Worm (Caenorhabditis elegans) whole organism, young adult: ENCODE measurements around the gene twk-31.

Source experiments
- B0336.3 ChIP-seq: fragments of 200-800 bp; sonication (Bioruptor generic); IDR thresholded peaks from 2 replicates; pipeline ENCODE4 v1.3.6; 2022; ENCODE audit warnings: missing genetic modification characterization, missing compliant biosample characterization
- D2030.7 ChIP-seq: fragments of 200-800 bp; sonication (Bioruptor generic); IDR thresholded peaks from 2 replicates; pipeline ENCODE4 v1.3.6; 2022; ENCODE audit warnings: missing genetic modification reagents, missing genetic modification characterization, missing compliant biosample characterization
- F22D6.2 ChIP-seq: sonication (generic microtip); optimal IDR thresholded peaks from 2 replicates; lab custom pipeline; 2016; ENCODE audit warnings: mild to moderate bottlenecking, missing genetic modification characterization, missing compliant biosample characterization
- F33H1.4 ChIP-seq: fragments of 200-800 bp; sonication (Bioruptor generic); IDR thresholded peaks from 2 replicates; pipeline ENCODE4 v1.3.6; 2022; ENCODE audit warnings: missing genetic modification reagents, missing genetic modification characterization, missing compliant biosample characterization
- F52B5.7 ChIP-seq: sonication (generic microtip); optimal IDR thresholded peaks from 2 replicates; lab custom pipeline; 2016; ENCODE audit warnings: mild to moderate bottlenecking, missing genetic modification characterization, missing compliant biosample characterization
- F55B11.4 ChIP-seq: sonication (generic microtip); optimal IDR thresholded peaks from 2 replicates; lab custom pipeline; 2016; ENCODE audit warnings: missing compliant biosample characterization, missing genetic modification characterization, borderline replicate concordance; ENCODE audit not compliant: insufficient read depth
- F57C9.4 ChIP-seq: sonication (generic microtip); optimal IDR thresholded peaks from 2 replicates; lab custom pipeline; 2017; ENCODE audit warnings: mild to moderate bottlenecking, missing genetic modification characterization, missing compliant biosample characterization
- T26A5.8 ChIP-seq: sonication (generic microtip); optimal IDR thresholded peaks from 2 replicates; lab custom pipeline; 2016; ENCODE audit warnings: missing genetic modification characterization, missing compliant biosample characterization
- Y53G8AR.9 ChIP-seq: fragments of 200-800 bp; sonication (Bioruptor generic); conservative IDR thresholded peaks from 2 replicates; pipeline ENCODE4 v1.3.6; 2022; ENCODE audit warnings: missing genetic modification reagents, missing genetic modification characterization, missing compliant biosample characterization
- Y67H2A.10 ChIP-seq: fragments of 200-800 bp; sonication (Bioruptor generic); conservative IDR thresholded peaks from 2 replicates; pipeline ENCODE4 v1.3.6; 2022; ENCODE audit warnings: missing genetic modification reagents, missing genetic modification characterization, missing compliant biosample characterization
- Y79H2A.3 ChIP-seq: fragments of 200-800 bp; sonication (Bioruptor generic); conservative IDR thresholded peaks from 2 replicates; pipeline ENCODE4 v1.3.6; 2022; ENCODE audit warnings: missing genetic modification reagents, missing genetic modification characterization, missing compliant biosample characterization
- Y95B8A.8 ChIP-seq: fragments of 200-800 bp; sonication (Bioruptor generic); IDR thresholded peaks from 2 replicates; pipeline ENCODE4 v1.3.6; 2022; ENCODE audit warnings: missing genetic modification reagents, missing genetic modification characterization, missing compliant biosample characterization
- akir-1 ChIP-seq: fragments of 200-800 bp; sonication (Bioruptor generic); optimal IDR thresholded peaks from 2 replicates; lab custom pipeline; 2018; ENCODE audit warnings: mild to moderate bottlenecking, missing genetic modification characterization, moderate library complexity, missing compliant biosample characterization
- atf-7 ChIP-seq: sonication (generic microtip); optimal IDR thresholded peaks from 2 replicates; lab custom pipeline; 2017; ENCODE audit warnings: mild to moderate bottlenecking, missing genetic modification characterization, missing compliant biosample characterization
- attf-5 ChIP-seq: fragments of 200-800 bp; sonication (Bioruptor generic); optimal IDR thresholded peaks from 2 replicates; lab custom pipeline; 2018; ENCODE audit warnings: mild to moderate bottlenecking, missing genetic modification characterization, missing compliant biosample characterization
- ceh-100 ChIP-seq: fragments of 200-800 bp; sonication (Bioruptor generic); IDR thresholded peaks from 2 replicates; pipeline ENCODE4 v1.3.6; 2022; ENCODE audit warnings: missing genetic modification reagents, missing genetic modification characterization, missing compliant biosample characterization
- ceh-40 ChIP-seq: fragments of 200-800 bp; sonication (Bioruptor generic); IDR thresholded peaks from 2 replicates; pipeline ENCODE4 v1.3.6; 2022; ENCODE audit warnings: missing genetic modification characterization, missing compliant biosample characterization
- dox-1 ChIP-seq: fragments of 200-800 bp; sonication (Bioruptor generic); IDR thresholded peaks from 2 replicates; pipeline ENCODE4 v1.3.6; 2022; ENCODE audit warnings: missing genetic modification reagents, missing genetic modification characterization, missing compliant biosample characterization
- dpl-1 ChIP-seq: fragments of 150-350 bp; optimal IDR thresholded peaks from 2 replicates; lab custom pipeline; 2014; ENCODE audit warnings: missing biosample characterization, missing genetic modification reagents, missing genetic modification characterization
- egl-44 ChIP-seq: fragments of 200-800 bp; sonication (Bioruptor generic); IDR thresholded peaks from 2 replicates; pipeline ENCODE4 v1.3.6; 2022; ENCODE audit warnings: missing genetic modification reagents, missing genetic modification characterization, missing compliant biosample characterization
- egrh-3 ChIP-seq: fragments of 200-800 bp; sonication (Bioruptor generic); IDR thresholded peaks from 2 replicates; pipeline ENCODE4 v1.3.6; 2022; ENCODE audit warnings: missing genetic modification reagents, missing genetic modification characterization, missing compliant biosample characterization
- ekl-4 ChIP-seq: fragments of 200-800 bp; sonication (Bioruptor generic); IDR thresholded peaks from 2 replicates; pipeline ENCODE4 v1.3.6; 2022; ENCODE audit warnings: missing genetic modification reagents, missing genetic modification characterization, missing compliant biosample characterization
- ets-4 ChIP-seq: fragments of 200-800 bp; sonication (Bioruptor generic); optimal IDR thresholded peaks from 2 replicates; lab custom pipeline; 2018; ENCODE audit warnings: mild to moderate bottlenecking, missing genetic modification characterization, missing compliant biosample characterization
- gei-17 ChIP-seq: fragments of 200-800 bp; sonication (Bioruptor generic); optimal IDR thresholded peaks from 2 replicates; lab custom pipeline; 2018; ENCODE audit warnings: mild to moderate bottlenecking, missing genetic modification characterization, missing compliant biosample characterization
- hlh-12 ChIP-seq: sonication (generic microtip); optimal IDR thresholded peaks from 2 replicates; lab custom pipeline; 2016; ENCODE audit warnings: missing genetic modification characterization, missing compliant biosample characterization
- hmg-1.2 ChIP-seq: fragments of 200-800 bp; sonication (Bioruptor generic); IDR thresholded peaks from 2 replicates; pipeline ENCODE4 v1.3.6; 2022; ENCODE audit warnings: missing genetic modification reagents, missing genetic modification characterization, missing compliant biosample characterization
- hmg-20 ChIP-seq: fragments of 200-800 bp; sonication (Bioruptor generic); IDR thresholded peaks from 2 replicates; pipeline ENCODE4 v1.3.6; 2022; ENCODE audit warnings: missing genetic modification reagents, missing genetic modification characterization, missing compliant biosample characterization
- hsf-1 ChIP-seq: fragments of 200-800 bp; sonication (Bioruptor generic); IDR thresholded peaks from 2 replicates; pipeline ENCODE4 v1.3.6; 2022; ENCODE audit warnings: missing genetic modification reagents, missing genetic modification characterization, missing compliant biosample characterization
- let-526 ChIP-seq: fragments of 200-800 bp; sonication (Bioruptor generic); IDR thresholded peaks from 2 replicates; pipeline ENCODE4 v1.3.6; 2022; ENCODE audit warnings: missing genetic modification reagents, missing genetic modification characterization, missing compliant biosample characterization
- let-607 ChIP-seq, 2 experiments: fragments of 200-800 bp in 1 of 2; sonication (Bioruptor generic) in 1 of 2; sonication (generic microtip) in 1 of 2; optimal IDR thresholded peaks; 2 replicates each; lab custom pipeline; 2016 to 2018; ENCODE audit warnings: mild to moderate bottlenecking in 2 of 2, missing compliant biosample characterization in 2 of 2, missing genetic modification characterization in 2 of 2, moderate library complexity in 2 of 2, missing genotype in 1 of 2
- lir-1 ChIP-seq: fragments of 200-800 bp; sonication (Bioruptor generic); conservative IDR thresholded peaks from 2 replicates; pipeline ENCODE4 v1.3.6; 2022; ENCODE audit warnings: missing genetic modification reagents, missing genetic modification characterization, missing compliant biosample characterization
- lsl-1 ChIP-seq: fragments of 200-800 bp; sonication (Bioruptor generic); optimal IDR thresholded peaks from 2 replicates; lab custom pipeline; 2018; ENCODE audit warnings: mild to moderate bottlenecking, missing genetic modification characterization, moderate library complexity, missing compliant biosample characterization
- madf-3 ChIP-seq: fragments of 200-800 bp; sonication (Bioruptor generic); IDR thresholded peaks from 2 replicates; pipeline ENCODE4 v1.3.6; 2022; ENCODE audit warnings: missing genetic modification reagents, missing genetic modification characterization, missing compliant biosample characterization
- mes-4 ChIP-seq: sonication (generic microtip); optimal IDR thresholded peaks from 2 replicates; lab custom pipeline; 2016; ENCODE audit warnings: missing genotype, missing genetic modification characterization, missing compliant biosample characterization
- nfyb-1 ChIP-seq: fragments of 200-800 bp; sonication (Bioruptor generic); IDR thresholded peaks from 2 replicates; pipeline ENCODE4 v1.3.6; 2022; ENCODE audit warnings: missing genetic modification reagents, missing genetic modification characterization, missing compliant biosample characterization
- nhr-120 ChIP-seq: fragments of 200-800 bp; sonication (Bioruptor generic); IDR thresholded peaks from 2 replicates; pipeline ENCODE4 v1.3.6; 2022; ENCODE audit warnings: missing genetic modification characterization, missing compliant biosample characterization
- nhr-80 ChIP-seq: sonication (generic microtip); optimal IDR thresholded peaks from 2 replicates; lab custom pipeline; 2016; ENCODE audit warnings: missing genetic modification characterization, missing compliant biosample characterization
- nhr-90 ChIP-seq: sonication (generic microtip); optimal IDR thresholded peaks from 2 replicates; lab custom pipeline; 2016; ENCODE audit warnings: missing genotype, mild to moderate bottlenecking, missing genetic modification characterization, missing compliant biosample characterization
- pha-4 ChIP-seq: fragments of 150-350 bp; sonication (generic microtip); optimal IDR thresholded peaks from 2 replicates; lab custom pipeline; 2014; ENCODE audit warnings: missing biosample characterization, missing genetic modification reagents, missing genetic modification characterization
- rcor-1 ChIP-seq: fragments of 200-800 bp; sonication (Bioruptor generic); IDR thresholded peaks from 2 replicates; pipeline ENCODE4 v1.3.6; 2022; ENCODE audit warnings: missing genetic modification reagents, missing genetic modification characterization, missing compliant biosample characterization
- rec-8 ChIP-seq, 2 experiments: sonication (generic microtip); optimal IDR thresholded peaks; 2 replicates each; lab custom pipeline; 2016; ENCODE audit warnings: mild to moderate bottlenecking in 2 of 2, missing genetic modification characterization in 2 of 2, missing genetic modification reagents in 2 of 2, missing genotype in 2 of 2, missing biosample characterization in 1 of 2, missing compliant biosample characterization in 1 of 2, moderate library complexity in 1 of 2
- rpc-1 ChIP-seq, 2 experiments: fragments of 150-350 bp in 1 of 2; sonication (generic microtip) in 1 of 2; optimal IDR thresholded peaks; 2 replicates each; lab custom pipeline; 2014 to 2018; ENCODE audit warnings: missing biosample characterization in 1 of 2, missing genetic modification characterization in 1 of 2, missing genetic modification reagents in 1 of 2, missing genotype in 1 of 2
- sea-2 ChIP-seq: fragments of 200-800 bp; sonication (Bioruptor generic); IDR thresholded peaks from 2 replicates; pipeline ENCODE4 v1.3.6; 2022; ENCODE audit warnings: missing genetic modification characterization, missing compliant biosample characterization
- tbp1 ChIP-seq: fragments of 200-800 bp; sonication (Bioruptor generic); optimal IDR thresholded peaks from 2 replicates; lab custom pipeline; 2018; ENCODE audit warnings: mild to moderate bottlenecking, missing genetic modification characterization, missing compliant biosample characterization
- unc-62 ChIP-seq: fragments of 150-350 bp; optimal IDR thresholded peaks from 2 replicates; lab custom pipeline; 2014; ENCODE audit warnings: missing biosample characterization, missing genetic modification reagents, missing genetic modification characterization
- zfh-2 ChIP-seq: fragments of 200-800 bp; sonication (Bioruptor generic); conservative IDR thresholded peaks from 2 replicates; pipeline ENCODE4 v1.3.6; 2022; ENCODE audit warnings: missing genetic modification reagents, missing genetic modification characterization, missing compliant biosample characterization
- ztf-28 ChIP-seq: fragments of 200-800 bp; sonication (Bioruptor generic); IDR thresholded peaks from 2 replicates; pipeline ENCODE4 v1.3.6; 2022; ENCODE audit warnings: missing genetic modification reagents, missing genetic modification characterization, missing compliant biosample characterization

twk-31 gene

DNA sequence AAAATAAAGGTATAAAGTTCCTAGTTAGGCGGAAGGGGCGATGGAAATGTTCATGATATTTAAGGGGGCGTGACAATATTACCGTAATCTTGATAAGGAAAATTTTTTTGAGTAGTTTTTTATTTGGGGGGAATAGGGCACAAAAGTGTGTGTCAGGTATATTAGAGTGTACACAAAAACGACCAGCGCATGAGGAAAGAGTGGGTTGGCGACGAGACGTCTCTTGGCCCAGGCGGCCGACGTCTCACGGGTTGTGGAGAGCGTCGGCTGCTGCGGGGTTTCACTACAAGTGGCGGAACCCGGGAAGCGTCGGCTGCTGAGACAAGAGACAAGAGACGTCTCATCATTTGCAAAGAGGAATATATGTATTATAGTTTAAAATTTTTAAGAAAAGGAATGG is 53.2 kb downstream of the twk-31 start (continued):
- TF ChIP-seq let-526 (GFP tag; lab: Robert Waterston, UW) (no peak), hsf-1 (GFP tag; lab: Robert Waterston, UW) (no peak), F57C9.4 (tag; lab: Kevin White, UChicago) (no peak), hmg-20 (GFP tag; lab: Robert Waterston, UW) (0 out of 2 replicates have a peak, but pooled peaks have one; percentile 13), atf-7 (tag; lab: Kevin White, UChicago) (peak; percentile 27), akir-1 (no peak), zfh-2 (GFP tag; lab: Robert Waterston, UW) (peak; percentile 97), gei-17 (no peak), egl-44 (no peak), attf-5 (GFP tag; lab: Kevin White, UChicago) (peak; percentile 33), sea-2 (no peak), T26A5.8 (tag; lab: Kevin White, UChicago) (no peak), ets-4 (GFP tag; lab: Kevin White, UChicago) (peak; percentile 24), F55B11.4 (tag; lab: Kevin White, UChicago) (no peak), madf-3 (no peak), nfyb-1 (GFP tag; lab: Robert Waterston, UW) (peak; percentile 78; the same call in 1 of the 2 replicates), lsl-1 (GFP tag; lab: Kevin White, UChicago) (no peak), ekl-4 (GFP tag; lab: Robert Waterston, UW) (no peak), F22D6.2 (tag; lab: Kevin White, UChicago) (no peak), dox-1 (GFP tag; lab: Robert Waterston, UW) (peak; percentile 81), B0336.3 (GFP tag; lab: Robert Waterston, UW) (peak; percentile 80), ceh-100 (no peak), lir-1 (GFP tag; lab: Robert Waterston, UW) (0 out of 2 replicates have a peak, but pooled peaks have one; percentile 35), rcor-1 (GFP tag; lab: Robert Waterston, UW) (peak; percentile 26; the same call in 1 of the 2 replicates), hmg-1.2 (GFP tag; lab: Robert Waterston, UW) (peak; percentile 73), hlh-12 (tag; lab: Kevin White, UChicago) (no peak), Y95B8A.8 (GFP tag; lab: Robert Waterston, UW) (no peak), nhr-80 (tag; lab: Kevin White, UChicago) (peak; percentile 64), pha-4 (tag; lab: Kevin White, UChicago) (no peak), F33H1.4 (GFP tag; lab: Robert Waterston, UW) (no peak)
- TF ChIP-seq, all 124 proteins: peak for 38

DNA sequence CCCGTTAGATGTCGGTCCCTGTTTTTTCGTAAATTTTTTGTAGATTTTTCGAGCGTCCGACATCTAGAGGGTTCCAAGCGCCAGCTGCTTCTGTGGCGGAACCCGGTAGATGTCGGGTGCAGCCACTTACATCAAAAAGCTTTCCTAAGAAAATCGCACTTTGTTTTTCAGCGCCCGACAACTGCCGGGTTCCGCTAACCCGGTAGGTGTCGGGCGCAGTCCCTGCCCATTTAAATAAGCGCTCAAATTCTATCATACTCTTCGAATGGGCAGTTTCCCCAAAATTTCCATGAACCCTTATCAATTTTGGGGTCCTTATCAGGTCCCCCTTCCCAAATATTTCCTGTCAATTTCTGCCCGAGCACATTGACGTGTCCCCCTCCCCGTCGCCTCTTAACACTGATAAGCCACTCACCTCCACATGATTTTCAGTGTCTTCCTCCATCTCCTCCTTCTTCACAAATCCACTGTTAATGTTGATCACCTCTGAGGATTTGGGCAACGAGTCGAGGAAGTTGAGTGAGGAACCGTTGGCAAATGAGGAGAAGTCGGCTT is 55.0 kb downstream of the twk-31 start:
- peak; percentile 11 for TF ChIP-seq nhr-90 (tag; lab: Kevin White, UChicago)
- TF ChIP-seq B0336.3 (GFP tag; lab: Robert Waterston, UW): 0 out of 2 replicates have a peak, but pooled peaks have one; percentile 11
- no peak for TF ChIP-seq Y67H2A.10
- no peak for TF ChIP-seq unc-62 (GFP tag; lab: Kevin White, UChicago)
- no peak for TF ChIP-seq mes-4
- TF ChIP-seq rpc-1 (optimal IDR thresholded peaks at IDR 0.05; lab: Kevin White, UChicago): no peak
- no peak for TF ChIP-seq rpc-1 (tag; optimal IDR thresholded peaks at IDR 0.05; lab: Kevin White, UChicago)
- TF ChIP-seq dpl-1 (GFP tag; lab: Kevin White, UChicago): no peak
- no peak for TF ChIP-seq rec-8 (tag; optimal IDR thresholded peaks at IDR 0.05; lab: Kevin White, UChicago)
- TF ChIP-seq dox-1 (GFP tag; lab: Robert Waterston, UW): 0 out of 2 replicates have a peak, but pooled peaks have one; percentile 45
- TF ChIP-seq F57C9.4 (tag; lab: Kevin White, UChicago): no peak
- TF ChIP-seq Y79H2A.3 (GFP tag; lab: Robert Waterston, UW): no peak
- TF ChIP-seq nhr-80 (tag; lab: Kevin White, UChicago): peak; percentile 87
- no peak for TF ChIP-seq ceh-40 (GFP tag; lab: Robert Waterston, UW)
- TF ChIP-seq tbp1: no peak
- TF ChIP-seq egrh-3 (GFP tag; lab: Robert Waterston, UW): no peak
- TF ChIP-seq F52B5.7: no peak
- TF ChIP-seq ztf-28 (GFP tag; lab: Robert Waterston, UW): no peak
- TF ChIP-seq let-607 (tag; optimal IDR thresholded peaks at IDR 0.05; lab: Kevin White, UChicago): peak; percentile 35 to 65
- no peak for TF ChIP-seq nhr-120 (GFP tag; lab: Robert Waterston, UW)
- no peak for TF ChIP-seq D2030.7 (GFP tag; lab: Robert Waterston, UW)
- no peak for TF ChIP-seq Y53G8AR.9
- no peak for TF ChIP-seq hmg-1.2 (GFP tag; lab: Robert Waterston, UW)
